Worm (Caenorhabditis elegans): ENCODE results near the gene unc-8.

unc-8 gene

DNA sequence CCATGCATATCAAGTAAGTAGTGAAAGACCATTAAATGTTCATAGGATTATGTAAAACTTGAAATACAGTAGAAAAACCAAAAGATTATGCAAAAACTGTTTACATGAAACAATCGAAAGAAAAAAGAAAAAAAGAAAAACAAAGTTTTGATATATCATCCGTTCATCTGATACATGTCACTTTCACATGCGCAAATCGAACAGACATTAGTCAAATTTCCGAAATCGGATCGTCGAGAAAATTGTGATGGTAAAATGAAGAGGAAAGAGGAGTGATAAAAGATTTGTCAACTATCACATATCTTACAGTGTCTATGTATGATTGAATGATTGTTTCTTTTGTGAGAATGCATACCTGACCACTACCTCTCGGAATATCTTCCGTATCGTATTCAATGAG is 12.0 kb downstream of the unc-8 start:
- TF ChIP-seq him-1 (tag; optimal IDR thresholded peaks at IDR 0.05): no peak

ce11 chrIV:7211313-7211712 is 14.4 kb downstream of the unc-8 start:
- TF ChIP-seq dao-5 (tag; optimal IDR thresholded peaks at IDR 0.05): no peak
- TF ChIP-seq him-1 (tag; optimal IDR thresholded peaks at IDR 0.05): no peak
- no peak for TF ChIP-seq W03F9.2 (tag; optimal IDR thresholded peaks at IDR 0.05)

DNA sequence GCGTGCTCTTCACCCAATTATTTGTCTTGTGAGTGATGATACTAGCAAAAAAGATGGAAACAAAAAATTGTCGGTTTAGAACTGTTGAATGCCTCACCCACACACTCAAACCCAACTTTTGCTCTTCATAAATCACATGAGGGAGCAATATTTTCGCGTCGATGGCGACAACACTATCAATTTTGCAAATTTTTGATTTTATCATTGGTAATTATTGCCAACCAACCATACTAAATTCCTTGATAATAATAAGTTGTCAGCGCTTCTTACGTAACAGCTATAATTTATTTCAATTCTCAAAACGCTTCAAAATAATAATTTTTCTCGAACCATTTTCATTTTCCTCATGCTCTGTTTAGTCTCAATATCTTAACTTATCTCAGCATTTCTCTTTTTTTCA is 15.8 kb downstream of the unc-8 start:
- TF ChIP-seq W03F9.2 (tag; optimal IDR thresholded peaks at IDR 0.05) (no peak), dao-5 (tag; optimal IDR thresholded peaks at IDR 0.05) (no peak), him-1 (tag; optimal IDR thresholded peaks at IDR 0.05) (no peak)

- TF ChIP-seq him-1 (tag; optimal IDR thresholded peaks at IDR 0.05) (no peak), dao-5 (tag; optimal IDR thresholded peaks at IDR 0.05) (no peak), W03F9.2 (tag; optimal IDR thresholded peaks at IDR 0.05) (no peak)
Measured at ce11 chrIV:7216210-7216609, 19.3 kb downstream of the unc-8 start.

DNA sequence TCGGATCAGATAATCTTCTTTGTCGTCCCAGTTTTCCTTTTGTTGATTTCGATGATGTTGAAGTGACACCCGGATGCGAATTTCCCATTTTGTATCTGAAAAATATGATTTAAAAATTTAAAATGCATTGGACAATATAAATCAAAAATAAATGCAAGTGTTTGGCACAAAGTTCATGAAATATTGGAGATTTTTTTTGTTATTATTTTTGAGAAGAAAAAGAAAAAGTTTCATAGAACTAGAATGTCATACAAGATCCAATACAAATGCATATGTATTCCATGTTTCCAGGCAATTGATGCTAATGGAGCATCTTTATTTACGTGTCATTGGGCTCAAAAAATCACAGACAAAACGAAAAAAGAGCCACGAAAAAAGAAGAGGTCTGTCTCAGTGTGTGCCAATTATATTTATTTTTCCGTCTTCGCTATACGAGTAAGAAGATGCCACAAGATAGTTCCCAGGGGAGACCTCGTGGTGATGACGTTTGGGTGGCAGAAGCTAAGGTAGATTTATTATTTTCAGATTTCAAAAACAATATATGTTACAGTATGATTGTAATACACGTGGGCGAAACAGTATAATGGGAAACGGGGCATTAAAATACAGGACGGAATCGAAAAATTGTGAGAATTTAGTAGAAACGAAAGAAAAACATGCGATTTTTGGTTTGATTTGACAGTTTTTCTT is 22.6 kb downstream of the unc-8 start, which contains the start of the genes glb-23 and R13A1.1:
Gene glb-23 (minus strand): TSS at position 101 of the 690 bp plus-strand sequence.
Gene R13A1.1 (plus strand): TSS at position 640 of the 690 bp plus-strand sequence.
- TF ChIP-seq dao-5 (tag; optimal IDR thresholded peaks at IDR 0.05) (no peak), W03F9.2 (tag; optimal IDR thresholded peaks at IDR 0.05) (no peak), him-1 (tag; optimal IDR thresholded peaks at IDR 0.05) (no peak)

DNA sequence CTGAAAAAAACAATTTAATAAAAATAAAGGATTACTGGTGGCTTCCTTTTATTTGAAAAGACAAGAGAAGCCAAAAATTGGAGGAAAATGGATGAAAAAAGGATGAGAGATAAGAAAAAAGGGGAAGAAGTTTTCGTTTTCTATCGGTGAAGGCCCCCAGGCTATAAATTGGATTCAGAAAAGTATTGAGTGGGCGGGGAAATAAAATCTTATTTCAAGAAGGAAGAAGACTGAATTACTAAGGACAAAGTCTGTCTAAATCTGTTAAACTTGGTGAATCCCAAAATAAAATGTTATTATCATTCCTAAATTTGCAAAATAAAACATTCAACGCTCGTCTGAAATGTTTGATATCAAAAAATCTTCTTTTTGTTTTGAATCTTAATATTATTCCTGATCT is 25.1 kb downstream of the unc-8 start:
- TF ChIP-seq him-1 (tag; optimal IDR thresholded peaks at IDR 0.05): no peak
- no peak for TF ChIP-seq W03F9.2 (tag; optimal IDR thresholded peaks at IDR 0.05)
- TF ChIP-seq dao-5 (tag; optimal IDR thresholded peaks at IDR 0.05): no peak

- no peak for TF ChIP-seq him-1 (tag; optimal IDR thresholded peaks at IDR 0.05)
- TF ChIP-seq dao-5 (tag; optimal IDR thresholded peaks at IDR 0.05): no peak
- no peak for TF ChIP-seq W03F9.2 (tag; optimal IDR thresholded peaks at IDR 0.05)
Measured at ce11 chrIV:7227072-7227471, 30.1 kb downstream of the unc-8 start, which contains the start of gene R13A1.10. Gene R13A1.10, minus strand, starts transcription at chrIV:7227172.

DNA sequence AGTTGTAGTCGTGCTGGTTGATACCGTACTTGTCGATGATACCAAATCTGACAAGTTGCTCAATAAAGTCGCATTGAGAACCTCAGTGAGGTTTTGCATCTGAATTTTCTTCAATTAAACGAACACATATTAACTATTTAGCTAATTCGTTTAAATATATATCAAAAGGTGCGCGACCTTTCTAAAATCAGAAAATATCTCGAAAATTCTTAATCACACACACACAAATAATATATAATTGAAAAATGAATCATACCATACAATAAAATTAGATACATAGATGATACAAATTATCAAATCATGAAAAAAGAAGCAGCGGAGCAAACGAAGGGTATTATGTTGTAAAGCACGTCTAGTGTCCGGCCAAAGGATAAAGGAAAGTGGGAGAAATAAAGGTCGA is 31.3 kb downstream of the unc-8 start, which contains the start of gene D2024.5:
Gene D2024.5 (minus strand): TSS at position 101 of the 400 bp plus-strand sequence.
- TF ChIP-seq him-1 (tag; optimal IDR thresholded peaks at IDR 0.05): no peak
- TF ChIP-seq dao-5 (tag; optimal IDR thresholded peaks at IDR 0.05): no peak
- TF ChIP-seq W03F9.2 (tag; optimal IDR thresholded peaks at IDR 0.05): no peak

DNA sequence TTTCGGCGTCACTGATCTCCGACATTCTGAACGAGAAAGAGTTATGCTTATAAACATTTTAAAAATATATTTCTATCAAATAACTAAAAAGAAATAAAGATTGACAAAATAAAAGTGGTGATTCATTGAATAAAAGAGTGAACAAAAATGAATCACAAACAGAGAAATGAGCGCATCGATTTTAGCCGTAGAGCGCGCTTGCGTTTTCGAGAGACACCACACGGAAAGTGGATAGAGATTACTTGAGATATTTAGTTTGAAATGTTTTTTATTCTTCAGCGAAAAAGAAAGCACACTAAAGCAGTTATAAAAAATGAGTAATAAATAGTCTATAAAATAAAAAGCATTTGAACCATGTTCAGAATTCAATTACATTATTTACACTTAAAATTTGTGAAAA is 33.2 kb downstream of the unc-8 start, which contains the start of gene cap-1:
Gene cap-1 (minus strand): TSS at position 26 of the 400 bp plus-strand sequence.
- TF ChIP-seq him-1 (tag; optimal IDR thresholded peaks at IDR 0.05): no peak
- TF ChIP-seq W03F9.2 (tag; optimal IDR thresholded peaks at IDR 0.05): peak; percentile 91
- TF ChIP-seq dao-5 (tag; optimal IDR thresholded peaks at IDR 0.05): no peak

ce11 chrIV:7230935-7231334 is 34.0 kb downstream of the unc-8 start, which contains the start of gene D2024.4:
Gene D2024.4, plus strand, starts transcription at chrIV:7231235.
- TF ChIP-seq dao-5 (tag; optimal IDR thresholded peaks at IDR 0.05): no peak
- TF ChIP-seq W03F9.2 (tag; optimal IDR thresholded peaks at IDR 0.05): no peak
- no peak for TF ChIP-seq him-1 (tag; optimal IDR thresholded peaks at IDR 0.05)

ce11 chrIV:7233566-7234014 is 36.6 kb downstream of the unc-8 start:
- no peak for TF ChIP-seq W03F9.2 (tag; optimal IDR thresholded peaks at IDR 0.05)
- TF ChIP-seq him-1 (tag; optimal IDR thresholded peaks at IDR 0.05): no peak
- no peak for TF ChIP-seq dao-5 (tag; optimal IDR thresholded peaks at IDR 0.05)

DNA sequence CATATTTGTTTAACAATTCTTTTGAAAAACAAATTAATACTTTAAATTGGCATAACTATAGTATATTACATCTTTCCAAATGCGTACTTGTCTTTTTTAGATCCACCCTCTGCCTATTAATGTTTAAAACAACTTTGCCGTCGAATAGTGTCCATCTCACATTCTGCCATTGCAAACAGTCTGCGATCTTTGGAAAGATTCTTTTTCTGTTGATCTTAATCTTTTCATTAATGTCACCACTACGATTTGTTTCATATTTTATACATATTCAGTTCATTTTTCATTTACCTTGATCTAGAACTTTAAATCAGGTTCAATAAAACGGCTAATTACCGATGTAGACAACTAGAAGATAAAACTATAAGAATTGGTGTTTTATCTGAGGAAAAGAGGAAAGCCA is 37.7 kb downstream of the unc-8 start:
- TF ChIP-seq dao-5 (tag; optimal IDR thresholded peaks at IDR 0.05) (no peak), him-1 (tag; optimal IDR thresholded peaks at IDR 0.05) (no peak), W03F9.2 (tag; optimal IDR thresholded peaks at IDR 0.05) (no peak)

- TF ChIP-seq dao-5 (tag; optimal IDR thresholded peaks at IDR 0.05) (no peak), him-1 (tag; optimal IDR thresholded peaks at IDR 0.05) (no peak), W03F9.2 (tag; optimal IDR thresholded peaks at IDR 0.05) (no peak)
Measured at ce11 chrIV:7235382-7235917, 38.5 kb downstream of the unc-8 start.

DNA sequence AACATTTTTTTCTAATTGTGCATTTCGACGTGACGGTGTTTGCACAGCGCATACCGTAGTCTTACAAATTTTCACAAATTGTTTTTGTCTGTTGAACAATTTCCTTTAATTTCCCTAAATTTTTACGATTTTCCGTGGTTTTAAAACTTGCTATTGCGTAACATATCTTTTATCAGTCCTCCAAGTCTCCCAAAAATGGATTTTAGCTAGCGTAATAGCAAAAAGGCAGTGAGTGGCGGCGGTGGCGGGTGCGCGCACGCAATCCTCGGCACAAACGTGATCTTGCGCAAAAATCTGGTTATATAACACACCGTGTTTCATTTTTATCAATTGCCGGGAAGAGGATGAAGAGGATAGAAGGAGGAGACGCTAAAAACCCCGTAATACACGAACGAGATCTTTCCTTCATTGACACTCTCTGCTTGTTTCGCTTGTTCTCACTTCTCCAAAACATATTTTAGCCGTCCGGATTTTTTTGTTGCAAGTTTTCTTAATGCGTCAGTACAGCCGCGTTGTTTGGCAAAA is 39.4 kb downstream of the unc-8 start:
- no peak for TF ChIP-seq W03F9.2 (tag; optimal IDR thresholded peaks at IDR 0.05)
- no peak for TF ChIP-seq him-1 (tag; optimal IDR thresholded peaks at IDR 0.05)
- no peak for TF ChIP-seq dao-5 (tag; optimal IDR thresholded peaks at IDR 0.05)
